Fruit fly (Drosophila melanogaster) whole organism, embryonic: Measurements from ENCODE around the gene plum.

Experiments used
- Blimp-1 ChIP-seq: fragments of 200-800 bp; sonication (Bioruptor generic); optimal IDR thresholded peaks from 3 replicates; lab custom pipeline; 2018; ENCODE audit warnings: missing biosample characterization, missing genetic modification characterization, mild to moderate bottlenecking, moderate library complexity, missing genetic modification reagents
- CG10959 ChIP-seq: fragments of 200-800 bp; sonication (Bioruptor generic); IDR thresholded peaks from 2 replicates; pipeline ENCODE4 v1.3.6; 2022; ENCODE audit warnings: missing biosample characterization, missing genetic modification characterization
- CG10979 ChIP-seq: fragments of 200-800 bp; sonication (Bioruptor generic); optimal IDR thresholded peaks from 2 replicates; lab custom pipeline; 2018; ENCODE audit warnings: missing biosample characterization, mild to moderate bottlenecking, missing genetic modification characterization, moderate library complexity
- CG13123 ChIP-seq: fragments of 200-800 bp; sonication (Bioruptor generic); optimal IDR thresholded peaks from 2 replicates; lab custom pipeline; 2016; ENCODE audit warnings: missing biosample characterization, missing genetic modification characterization
- CG13287 ChIP-seq: fragments of 200-800 bp; sonication (Bioruptor generic); IDR thresholded peaks from 2 replicates; pipeline ENCODE4 v1.3.6; 2022; ENCODE audit warnings: missing biosample characterization, missing genetic modification characterization; ENCODE audit not compliant: partially characterized antibody
- CG13894 ChIP-seq: fragments of 200-800 bp; sonication (Bioruptor generic); optimal IDR thresholded peaks from 3 replicates; lab custom pipeline; 2018; ENCODE audit warnings: missing biosample characterization, mild to moderate bottlenecking, missing genetic modification characterization, moderate library complexity
- CG15479 ChIP-seq: fragments of 200-800 bp; sonication (Bioruptor generic); optimal IDR thresholded peaks from 3 replicates; lab custom pipeline; 2019; ENCODE audit warnings: missing biosample characterization, mild to moderate bottlenecking, missing genetic modification characterization, moderate library complexity
- CG17912 ChIP-seq: fragments of 200-800 bp; sonication (Bioruptor generic); optimal IDR thresholded peaks from 2 replicates; lab custom pipeline; 2018; ENCODE audit warnings: missing biosample characterization, mild to moderate bottlenecking, missing genetic modification characterization
- CG2116 ChIP-seq: fragments of 200-800 bp; sonication (Bioruptor generic); optimal IDR thresholded peaks from 3 replicates; lab custom pipeline; 2018; ENCODE audit warnings: missing biosample characterization, mild to moderate bottlenecking, missing genetic modification characterization
- CG2120 ChIP-seq: fragments of 200-800 bp; sonication (Bioruptor generic); optimal IDR thresholded peaks from 3 replicates; lab custom pipeline; 2016; ENCODE audit warnings: missing biosample characterization, missing genetic modification characterization
- CG3163 ChIP-seq: fragments of 200-800 bp; sonication (Bioruptor generic); optimal IDR thresholded peaks from 3 replicates; lab custom pipeline; 2016; ENCODE audit warnings: missing biosample characterization, missing genetic modification characterization
- CG34376 ChIP-seq: fragments of 200-800 bp; sonication (Bioruptor generic); optimal IDR thresholded peaks from 2 replicates; lab custom pipeline; 2018; ENCODE audit warnings: missing biosample characterization, mild to moderate bottlenecking, missing genetic modification characterization
- CG3838 ChIP-seq: fragments of 200-800 bp; sonication (Bioruptor generic); optimal IDR thresholded peaks from 3 replicates; lab custom pipeline; 2016; ENCODE audit warnings: missing biosample characterization, missing genetic modification characterization
- CG6175 ChIP-seq: fragments of 200-800 bp; sonication (Bioruptor generic); IDR thresholded peaks from 3 replicates; pipeline ENCODE4 v1.3.6; 2022; ENCODE audit warnings: missing biosample characterization, missing genetic modification characterization
- CG6791 ChIP-seq: fragments of 200-800 bp; sonication (Bioruptor generic); IDR thresholded peaks from 3 replicates; pipeline ENCODE4 v1.3.6; 2022; ENCODE audit warnings: missing biosample characterization, missing genetic modification characterization; ENCODE audit not compliant: partially characterized antibody
- CG8765 ChIP-seq: fragments of 200-800 bp; sonication (Bioruptor generic); IDR thresholded peaks from 2 replicates; pipeline ENCODE4 v1.3.6; 2022; ENCODE audit warnings: missing biosample characterization, missing genetic modification characterization
- CG9932 ChIP-seq: fragments of 200-800 bp; sonication (Bioruptor generic); IDR thresholded peaks from 2 replicates; pipeline ENCODE4 v1.3.6; 2022; ENCODE audit warnings: missing biosample characterization, missing genetic modification characterization
- CrebB ChIP-seq: fragments of 200-800 bp; sonication (Bioruptor generic); optimal IDR thresholded peaks from 3 replicates; lab custom pipeline; 2018; ENCODE audit warnings: missing biosample characterization, mild to moderate bottlenecking, missing genetic modification characterization
- Dad ChIP-seq: fragments of 200-800 bp; sonication (Bioruptor generic); optimal IDR thresholded peaks from 3 replicates; lab custom pipeline; 2016; ENCODE audit warnings: missing biosample characterization, missing genetic modification characterization
- Deaf1 ChIP-seq: fragments of 200-800 bp; optimal IDR thresholded peaks from 3 replicates; lab custom pipeline; 2019; ENCODE audit warnings: missing biosample characterization, mild to moderate bottlenecking, missing genetic modification characterization, moderate library complexity
- E2f2 ChIP-seq: fragments of 200-800 bp; sonication (Bioruptor generic); IDR thresholded peaks from 2 replicates; pipeline ENCODE4 v1.3.6; 2022; ENCODE audit warnings: missing biosample characterization, missing genetic modification characterization
- HLHmδ ChIP-seq: fragments of 200-800 bp; sonication (Bioruptor generic); optimal IDR thresholded peaks from 2 replicates; lab custom pipeline; 2018; ENCODE audit warnings: missing biosample characterization, mild to moderate bottlenecking, missing genetic modification characterization, moderate library complexity
- HmgD ChIP-seq: fragments of 200-800 bp; sonication (Bioruptor generic); optimal IDR thresholded peaks from 3 replicates; lab custom pipeline; 2016; ENCODE audit warnings: missing biosample characterization, missing genetic modification characterization
- Jarid2 ChIP-seq: fragments of 200-800 bp; sonication (Bioruptor generic); optimal IDR thresholded peaks from 3 replicates; lab custom pipeline; 2017; ENCODE audit warnings: mild to moderate bottlenecking, missing biosample characterization, missing genetic modification reagents, missing genetic modification characterization
- Med ChIP-seq: fragments of 200-800 bp; sonication (Bioruptor generic); peaks from one replicate; lab custom pipeline; 2016; ENCODE audit warnings: missing biosample characterization, missing genetic modification characterization, mild to moderate bottlenecking, inconsistent platforms, moderate library complexity
- Meics ChIP-seq: fragments of 200-800 bp; sonication (Bioruptor generic); optimal IDR thresholded peaks from 2 replicates; lab custom pipeline; 2017; ENCODE audit warnings: missing biosample characterization, mild to moderate bottlenecking, missing genetic modification characterization
- Oaz ChIP-seq: fragments of 200-800 bp; sonication (Bioruptor generic); IDR thresholded peaks from 2 replicates; pipeline ENCODE4 v1.3.6; 2022; ENCODE audit warnings: missing biosample characterization, missing genetic modification characterization
- Trl ChIP-seq, 3 experiments: fragments of >200 bp in 2 of 3; fragments of 200-800 bp in 1 of 3; sonication (Bioruptor generic) in 1 of 3; optimal IDR thresholded peaks; 2 replicates in 1 of 3; 3 replicates in 2 of 3; lab custom pipeline; 2016 to 2017; ENCODE audit warnings: missing biosample characterization in 1 of 3, missing genetic modification characterization in 1 of 3
- abd-A ChIP-seq: fragments of 200-800 bp; sonication (Bioruptor generic); optimal IDR thresholded peaks from 3 replicates; lab custom pipeline; 2019; ENCODE audit warnings: missing biosample characterization, mild to moderate bottlenecking, missing genetic modification characterization, moderate library complexity
- amos ChIP-seq: fragments of 200-800 bp; sonication (Bioruptor generic); IDR thresholded peaks from 2 replicates; pipeline ENCODE4 v1.3.6; 2022; ENCODE audit warnings: missing biosample characterization, missing genetic modification characterization; ENCODE audit not compliant: partially characterized antibody
- chinmo ChIP-seq: fragments of 200-800 bp; sonication (Bioruptor generic); IDR thresholded peaks from 4 replicates; pipeline ENCODE4 v1.3.6; 2022; ENCODE audit warnings: missing biosample characterization, missing genetic modification characterization; ENCODE audit not compliant: partially characterized antibody
- corto ChIP-seq: fragments of 200-800 bp; sonication (Bioruptor generic); optimal IDR thresholded peaks from 2 replicates; lab custom pipeline; 2016; ENCODE audit warnings: missing biosample characterization, mild to moderate bottlenecking, missing genetic modification characterization, moderate library complexity
- crp ChIP-seq, 2 experiments: fragments of 200-800 bp; sonication (Bioruptor generic); optimal IDR thresholded peaks; 2 replicates in 1 of 2; 3 replicates in 1 of 2; lab custom pipeline; 2017; ENCODE audit warnings: missing biosample characterization in 2 of 2, missing genetic modification characterization in 2 of 2, mild to moderate bottlenecking in 1 of 2, moderate library complexity in 1 of 2
- grn ChIP-seq: fragments of 200-800 bp; sonication (Bioruptor generic); optimal IDR thresholded peaks from 3 replicates; lab custom pipeline; 2017; ENCODE audit warnings: missing biosample characterization, missing genetic modification characterization
- hb ChIP-seq: fragments of 200-800 bp; sonication (Bioruptor generic); IDR thresholded peaks from 3 replicates; pipeline ENCODE4 v1.3.6; 2022; ENCODE audit warnings: missing biosample characterization, missing genetic modification characterization; ENCODE audit not compliant: partially characterized antibody
- jigr1 ChIP-seq: fragments of 200-800 bp; sonication (Bioruptor generic); IDR thresholded peaks from 3 replicates; pipeline ENCODE4 v1.3.6; 2022; ENCODE audit warnings: missing biosample characterization, missing genetic modification characterization
- jing ChIP-seq: fragments of 200-800 bp; sonication (Bioruptor generic); optimal IDR thresholded peaks from 2 replicates; lab custom pipeline; 2018; ENCODE audit warnings: missing biosample characterization, mild to moderate bottlenecking, missing genetic modification characterization
- kni ChIP-seq: fragments of 200-800 bp; sonication (Bioruptor generic); optimal IDR thresholded peaks from 3 replicates; lab custom pipeline; 2017; ENCODE audit warnings: mild to moderate bottlenecking, missing biosample characterization, missing genetic modification reagents, missing genetic modification characterization
- mirr ChIP-seq: fragments of 200-800 bp; sonication (Bioruptor generic); optimal IDR thresholded peaks from 3 replicates; lab custom pipeline; 2018; ENCODE audit warnings: missing biosample characterization, mild to moderate bottlenecking, missing genetic modification characterization
- nerfin-1 ChIP-seq: fragments of 200-800 bp; sonication (Bioruptor generic); optimal IDR thresholded peaks from 3 replicates; lab custom pipeline; 2019; ENCODE audit warnings: missing biosample characterization, mild to moderate bottlenecking, missing genetic modification characterization, moderate library complexity
- sna ChIP-seq: fragments of 200-800 bp; sonication (Bioruptor generic); IDR thresholded peaks from 2 replicates; pipeline ENCODE4 v1.3.6; 2022; ENCODE audit warnings: missing biosample characterization, missing genetic modification characterization; ENCODE audit not compliant: partially characterized antibody
- sr ChIP-seq: fragments of 200-800 bp; sonication (Bioruptor generic); IDR thresholded peaks from 3 replicates; pipeline ENCODE4 v1.3.6; 2022; ENCODE audit warnings: missing biosample characterization, missing genetic modification characterization
- sug ChIP-seq: fragments of 200-800 bp; optimal IDR thresholded peaks from 2 replicates; lab custom pipeline; 2019; ENCODE audit warnings: missing biosample characterization, mild to moderate bottlenecking, missing genetic modification characterization, moderate library complexity
- tgo ChIP-seq: fragments of 200-800 bp; sonication (Bioruptor generic); IDR thresholded peaks from 3 replicates; pipeline ENCODE4 v1.3.6; 2022; ENCODE audit warnings: missing biosample characterization, missing genetic modification characterization
- unc-4 ChIP-seq: fragments of 200-800 bp; sonication (Bioruptor generic); IDR thresholded peaks from 2 replicates; pipeline ENCODE4 v1.3.6; 2022; ENCODE audit warnings: missing biosample characterization, missing genetic modification characterization; ENCODE audit not compliant: partially characterized antibody
- vvl ChIP-seq: fragments of 200-800 bp; sonication (Bioruptor generic); IDR thresholded peaks from 2 replicates; pipeline ENCODE4 v1.3.6; 2022; ENCODE audit warnings: missing biosample characterization, missing genetic modification characterization
- z ChIP-seq: fragments of 200-800 bp; sonication (Bioruptor generic); IDR thresholded peaks from 3 replicates; pipeline ENCODE4 v1.3.6; 2022; ENCODE audit warnings: missing biosample characterization, missing genetic modification characterization

The plum gene

DNA sequence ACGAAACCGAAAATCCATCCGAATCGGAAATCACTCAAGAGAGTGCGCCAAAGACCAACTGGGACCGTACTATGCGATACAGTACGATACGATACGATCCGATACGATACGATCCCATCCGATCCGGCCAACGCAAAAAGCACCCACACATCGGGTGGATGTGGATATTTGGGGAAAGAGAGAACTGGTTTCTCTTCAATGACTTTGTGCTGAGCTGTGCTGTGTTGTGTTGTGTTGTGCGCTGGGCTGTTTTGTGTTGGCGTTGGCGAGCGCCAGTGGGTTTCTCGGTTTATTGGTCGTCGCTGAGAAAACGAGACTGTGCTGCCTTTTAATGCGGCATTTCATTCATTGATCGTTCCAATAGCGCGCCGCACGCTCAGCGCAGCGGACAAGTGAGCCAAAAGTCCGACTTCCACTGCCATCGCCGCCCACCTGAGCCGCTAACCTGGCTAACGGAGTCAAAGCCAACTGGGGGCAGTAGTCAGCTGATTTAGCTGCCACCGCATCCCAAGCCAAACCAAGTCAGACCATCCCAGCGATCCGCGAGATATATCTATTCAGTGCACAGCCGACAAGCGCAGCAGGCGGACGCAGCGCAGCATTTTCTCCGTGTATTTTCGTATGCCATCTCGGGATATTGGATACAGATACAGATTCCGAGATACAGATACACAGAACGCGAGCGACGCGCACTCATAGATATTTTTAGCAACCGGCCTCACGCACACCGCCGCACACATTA, 94.4 kb downstream of the plum start, which contains the start of gene tx (continued):
- TF ChIP-seq E2f2 (0 out of 2 replicates have a peak, but pooled peaks have one; percentile 20), CG10959 (GFP tag; lab: Robert Waterston, UW) (no peak), jing (GFP tag; lab: Kevin White, UChicago) (no peak), CG3838 (no peak), vvl (GFP tag; lab: Robert Waterston, UW) (peak; percentile 40), CG8765 (GFP tag; lab: Robert Waterston, UW) (no peak), CG3163 (GFP tag; lab: Kevin White, UChicago) (peak; percentile 92), Oaz (GFP tag; lab: Robert Waterston, UW) (no peak), CG6791 (0 out of 3 replicates have a peak, but pooled peaks have one; percentile 7), CG15479 (no peak), CG17912 (GFP tag; lab: Kevin White, UChicago) (no peak), CG13894 (tag; lab: Kevin White, UChicago) (peak; percentile 49), tgo (GFP tag; lab: Robert Waterston, UW) (no peak), sug (tag; lab: Kevin White, UChicago) (peak; percentile 11), Med (GFP tag; lab: Kevin White, UChicago) (peak; percentile 51), HmgD (no peak), crp (GFP tag; optimal IDR thresholded peaks at IDR 0.05; lab: Kevin White, UChicago) (peak in 1 of 2 experiments; percentile 34), CG34376 (GFP tag; lab: Kevin White, UChicago) (peak; percentile 27), nerfin-1 (no peak), sr (GFP tag; lab: Robert Waterston, UW) (peak; percentile 98), hb (GFP tag; lab: Robert Waterston, UW) (0 out of 3 replicates have a peak, but pooled peaks have one; percentile 47), unc-4 (GFP tag; lab: Robert Waterston, UW) (0 out of 2 replicates have a peak, but pooled peaks have one; percentile 14), Trl (optimal IDR thresholded peaks at IDR 0.05; lab: Kevin White, UChicago) (peak; percentile 48 to 61), Trl (GFP tag; optimal IDR thresholded peaks at IDR 0.05; lab: Kevin White, UChicago) (no peak), Blimp-1 (peak; percentile 70), chinmo (GFP tag; lab: Robert Waterston, UW) (peak; percentile 77; the same call in 1 of the 4 replicates), CG13287 (GFP tag; lab: Robert Waterston, UW) (0 out of 2 replicates have a peak, but pooled peaks have one; percentile 20), CrebB (tag; lab: Kevin White, UChicago) (no peak), CG2120 (no peak), Dad (GFP tag; lab: Kevin White, UChicago) (no peak), Deaf1 (tag; lab: Kevin White, UChicago) (peak; percentile 89), jigr1 (GFP tag; lab: Robert Waterston, UW) (no peak), mirr (GFP tag; lab: Kevin White, UChicago) (peak; percentile 10), CG13123 (GFP tag; lab: Kevin White, UChicago) (no peak), sna (0 out of 2 replicates have a peak, but pooled peaks have one; percentile 46), CG2116 (GFP tag; lab: Kevin White, UChicago) (no peak), CG10979 (tag; lab: Kevin White, UChicago) (no peak), HLHmδ (peak; percentile 34), CG6175 (GFP tag; lab: Robert Waterston, UW) (no peak; the same call in 2 of the 3 replicates), corto (GFP tag; lab: Kevin White, UChicago) (no peak), Jarid2 (GFP tag; lab: Kevin White, UChicago) (peak; percentile 69), kni (GFP tag; lab: Kevin White, UChicago) (peak; percentile 69), z (GFP tag; lab: Robert Waterston, UW) (peak; percentile 95), abd-A (tag; lab: Kevin White, UChicago) (peak; percentile 64), CG9932 (peak; percentile 40; the same call in 1 of the 2 replicates), amos (GFP tag; lab: Robert Waterston, UW) (peak; percentile 29; the same call in 1 of the 2 replicates), grn (GFP tag; lab: Kevin White, UChicago) (peak; percentile 51), Meics (no peak)
